Worm (Caenorhabditis elegans): ENCODE data around the gene cytb-5.1.

ce11 chrX:14002739-14003138 is 1.0 kb downstream of the cytb-5.1 start:
- TF ChIP-seq snpc-4 (GFP tag; optimal IDR thresholded peaks at IDR 0.05) (no peak), snpc-4 (tag; optimal IDR thresholded peaks at IDR 0.05) (no peak), nfya-1 (tag; optimal IDR thresholded peaks at IDR 0.05; ENCODE audit: borderline replicate concordance, insufficient read depth) (no peak), pha-4 (tag; optimal IDR thresholded peaks at IDR 0.05) (no peak), ccch-3 (GFP tag; optimal IDR thresholded peaks at IDR 0.05) (no peak), F55B11.4 (tag; optimal IDR thresholded peaks at IDR 0.05; ENCODE audit: borderline replicate concordance, insufficient read depth) (no peak), efl-1 (GFP tag; optimal IDR thresholded peaks at IDR 0.05) (no peak), hlh-26 (GFP tag; conservative IDR thresholded peaks at IDR 0.05) (no peak), madf-3 (GFP tag; IDR thresholded peaks at IDR 0.05) (no peak), lin-54 (GFP tag; optimal IDR thresholded peaks at IDR 0.05) (no peak), akir-1 (GFP tag; optimal IDR thresholded peaks at IDR 0.05) (no peak), madf-8 (GFP tag; conservative IDR thresholded peaks at IDR 0.05) (no peak), F33H1.4 (GFP tag; IDR thresholded peaks at IDR 0.05) (no peak), mes-4 (tag; optimal IDR thresholded peaks at IDR 0.05) (no peak)
